Worm (Caenorhabditis elegans): ENCODE measurements around the gene F18A11.3.

DNA sequence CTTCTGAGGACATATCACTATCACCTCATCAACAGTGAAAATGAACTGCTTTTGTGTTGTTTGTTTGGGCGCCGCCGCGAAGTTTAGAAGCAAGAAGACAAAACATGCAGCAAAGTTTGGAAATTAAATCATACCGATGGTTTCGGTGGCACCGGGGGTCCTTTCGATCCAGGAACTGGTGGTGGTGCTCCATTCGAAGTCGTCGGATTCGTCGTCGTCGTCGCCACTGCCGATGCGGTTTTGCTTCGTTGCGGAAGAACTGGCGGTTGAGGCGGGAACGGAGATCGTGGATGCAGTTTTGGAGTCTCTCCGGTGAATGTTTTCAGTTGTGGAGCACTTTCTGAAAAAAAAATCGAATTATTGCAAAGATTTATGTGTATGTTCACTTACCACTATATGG, 13.1 kb downstream of the F18A11.3 start:
- TF ChIP-seq klf-2 (GFP tag; conservative IDR thresholded peaks at IDR 0.05), result no peak
- TF ChIP-seq T22C8.4 (GFP tag; IDR thresholded peaks at IDR 0.05), result no peak
- TF ChIP-seq med-1 (GFP tag; optimal IDR thresholded peaks at IDR 0.05; ENCODE audit: insufficient read depth), result no peak
- no peak for TF ChIP-seq tab-1 (GFP tag; IDR thresholded peaks at IDR 0.05)
- no peak for TF ChIP-seq flt-1 (GFP tag; IDR thresholded peaks at IDR 0.05)
- no peak for TF ChIP-seq ref-1 (GFP tag; conservative IDR thresholded peaks at IDR 0.05)

All from whole organism, midembryonic.